Worm (Caenorhabditis elegans) whole organism, young adult: ENCODE measurements around the gene prx-19.
A peak's percentile ranks its signal among the peaks of the same experiment; 100 is the strongest.

Experiments
- B0336.3 ChIP-seq: fragments of 200-800 bp; sonication (Bioruptor generic); IDR thresholded peaks from 2 replicates; pipeline ENCODE4 v1.3.6; 2022; ENCODE audit warnings: missing genetic modification characterization, missing compliant biosample characterization
- D2030.7 ChIP-seq: fragments of 200-800 bp; sonication (Bioruptor generic); IDR thresholded peaks from 2 replicates; pipeline ENCODE4 v1.3.6; 2022; ENCODE audit warnings: missing genetic modification reagents, missing genetic modification characterization, missing compliant biosample characterization
- F22D6.2 ChIP-seq: sonication (generic microtip); optimal IDR thresholded peaks from 2 replicates; lab custom pipeline; 2016; ENCODE audit warnings: mild to moderate bottlenecking, missing genetic modification characterization, missing compliant biosample characterization
- F37B4.10 ChIP-seq: fragments of 200-800 bp; sonication (Bioruptor generic); IDR thresholded peaks from 2 replicates; pipeline ENCODE4 v1.3.6; 2022; ENCODE audit warnings: missing genetic modification characterization, missing compliant biosample characterization
- F57C9.4 ChIP-seq: sonication (generic microtip); optimal IDR thresholded peaks from 2 replicates; lab custom pipeline; 2017; ENCODE audit warnings: mild to moderate bottlenecking, missing genetic modification characterization, missing compliant biosample characterization
- Y53G8AR.9 ChIP-seq: fragments of 200-800 bp; sonication (Bioruptor generic); conservative IDR thresholded peaks from 2 replicates; pipeline ENCODE4 v1.3.6; 2022; ENCODE audit warnings: missing genetic modification reagents, missing genetic modification characterization, missing compliant biosample characterization
- Y56A3A.18 ChIP-seq: fragments of 200-800 bp; sonication (Bioruptor generic); IDR thresholded peaks from 2 replicates; pipeline ENCODE4 v1.3.6; 2022; ENCODE audit warnings: missing genetic modification reagents, missing genetic modification characterization, missing compliant biosample characterization
- Y67H2A.10 ChIP-seq: fragments of 200-800 bp; sonication (Bioruptor generic); conservative IDR thresholded peaks from 2 replicates; pipeline ENCODE4 v1.3.6; 2022; ENCODE audit warnings: missing genetic modification reagents, missing genetic modification characterization, missing compliant biosample characterization
- ama-1 ChIP-seq, 3 experiments: fragments of 150-350 bp in 1 of 3; sonication (generic microtip) in 2 of 3; optimal IDR thresholded peaks; 2 replicates each; lab custom pipeline; 2014 to 2018; ENCODE audit warnings: missing biosample characterization in 2 of 3, missing genetic modification characterization in 2 of 3, missing genetic modification reagents in 2 of 3
- atf-7 ChIP-seq: sonication (generic microtip); optimal IDR thresholded peaks from 2 replicates; lab custom pipeline; 2017; ENCODE audit warnings: mild to moderate bottlenecking, missing genetic modification characterization, missing compliant biosample characterization
- athp-1 ChIP-seq: sonication (generic microtip); optimal IDR thresholded peaks from 2 replicates; lab custom pipeline; 2017; ENCODE audit warnings: mild to moderate bottlenecking, missing genetic modification characterization, missing compliant biosample characterization
- bed-1 ChIP-seq: fragments of 200-800 bp; sonication (Bioruptor generic); IDR thresholded peaks from 2 replicates; pipeline ENCODE4 v1.3.6; 2022; ENCODE audit warnings: missing genetic modification reagents, missing genetic modification characterization, missing compliant biosample characterization
- cebp-2 ChIP-seq: fragments of 200-800 bp; sonication (Bioruptor generic); IDR thresholded peaks from 2 replicates; pipeline ENCODE4 v1.3.6; 2022; ENCODE audit warnings: missing genetic modification characterization, missing compliant biosample characterization
- ceh-100 ChIP-seq: fragments of 200-800 bp; sonication (Bioruptor generic); IDR thresholded peaks from 2 replicates; pipeline ENCODE4 v1.3.6; 2022; ENCODE audit warnings: missing genetic modification reagents, missing genetic modification characterization, missing compliant biosample characterization
- ceh-40 ChIP-seq: fragments of 200-800 bp; sonication (Bioruptor generic); IDR thresholded peaks from 2 replicates; pipeline ENCODE4 v1.3.6; 2022; ENCODE audit warnings: missing genetic modification characterization, missing compliant biosample characterization
- ceh-58 ChIP-seq: fragments of 200-800 bp; sonication (Bioruptor generic); IDR thresholded peaks from 2 replicates; pipeline ENCODE4 v1.3.6; 2022; ENCODE audit warnings: missing genetic modification characterization, missing compliant biosample characterization
- ceh-79 ChIP-seq: sonication (generic microtip); optimal IDR thresholded peaks from 2 replicates; lab custom pipeline; 2017; ENCODE audit warnings: mild to moderate bottlenecking, missing genetic modification characterization, missing compliant biosample characterization
- ceh-91 ChIP-seq: fragments of 200-800 bp; sonication (Bioruptor generic); IDR thresholded peaks from 2 replicates; pipeline ENCODE4 v1.3.6; 2022; ENCODE audit warnings: missing genetic modification reagents, missing genetic modification characterization, missing compliant biosample characterization
- die-1 ChIP-seq: sonication (generic microtip); optimal IDR thresholded peaks from 2 replicates; lab custom pipeline; 2016; ENCODE audit warnings: missing genotype, mild to moderate bottlenecking, missing genetic modification characterization, missing compliant biosample characterization
- egl-18 ChIP-seq: fragments of 200-800 bp; sonication (Bioruptor generic); IDR thresholded peaks from 2 replicates; pipeline ENCODE4 v1.3.6; 2022; ENCODE audit warnings: missing genetic modification reagents, missing genetic modification characterization, missing compliant biosample characterization
- ekl-4 ChIP-seq: fragments of 200-800 bp; sonication (Bioruptor generic); IDR thresholded peaks from 2 replicates; pipeline ENCODE4 v1.3.6; 2022; ENCODE audit warnings: missing genetic modification reagents, missing genetic modification characterization, missing compliant biosample characterization
- hmg-1.2 ChIP-seq: fragments of 200-800 bp; sonication (Bioruptor generic); IDR thresholded peaks from 2 replicates; pipeline ENCODE4 v1.3.6; 2022; ENCODE audit warnings: missing genetic modification reagents, missing genetic modification characterization, missing compliant biosample characterization
- hrde-1 ChIP-seq: sonication (generic microtip); optimal IDR thresholded peaks from 2 replicates; lab custom pipeline; 2016; ENCODE audit warnings: missing genetic modification characterization, mild to moderate bottlenecking, missing compliant biosample characterization, moderate library complexity, missing genotype, missing genetic modification reagents, borderline replicate concordance
- hsf-1 ChIP-seq: fragments of 200-800 bp; sonication (Bioruptor generic); IDR thresholded peaks from 2 replicates; pipeline ENCODE4 v1.3.6; 2022; ENCODE audit warnings: missing genetic modification reagents, missing genetic modification characterization, missing compliant biosample characterization
- lin-40 ChIP-seq: sonication (generic microtip); optimal IDR thresholded peaks from 2 replicates; lab custom pipeline; 2016; ENCODE audit warnings: missing genetic modification characterization, mild to moderate bottlenecking, missing compliant biosample characterization, missing genotype, missing genetic modification reagents
- lin-54 ChIP-seq: fragments of 200-800 bp; sonication (Bioruptor generic); optimal IDR thresholded peaks from 2 replicates; lab custom pipeline; 2018; ENCODE audit warnings: mild to moderate bottlenecking, missing genetic modification characterization, missing compliant biosample characterization
- lsl-1 ChIP-seq: fragments of 200-800 bp; sonication (Bioruptor generic); optimal IDR thresholded peaks from 2 replicates; lab custom pipeline; 2018; ENCODE audit warnings: mild to moderate bottlenecking, missing genetic modification characterization, moderate library complexity, missing compliant biosample characterization
- lsy-27 ChIP-seq: sonication (generic microtip); optimal IDR thresholded peaks from 2 replicates; lab custom pipeline; 2017; ENCODE audit warnings: missing genetic modification characterization, mild to moderate bottlenecking, missing compliant biosample characterization, antibody characterized with exemption, missing genotype, borderline replicate concordance; ENCODE audit not compliant: insufficient read depth
- madf-3 ChIP-seq: fragments of 200-800 bp; sonication (Bioruptor generic); IDR thresholded peaks from 2 replicates; pipeline ENCODE4 v1.3.6; 2022; ENCODE audit warnings: missing genetic modification reagents, missing genetic modification characterization, missing compliant biosample characterization
- mcd-1 ChIP-seq: fragments of 200-800 bp; sonication (Bioruptor generic); IDR thresholded peaks from 2 replicates; pipeline ENCODE4 v1.3.6; 2022; ENCODE audit warnings: missing genetic modification reagents, missing genetic modification characterization, missing compliant biosample characterization
- mes-4 ChIP-seq: sonication (generic microtip); optimal IDR thresholded peaks from 2 replicates; lab custom pipeline; 2016; ENCODE audit warnings: missing genotype, missing genetic modification characterization, missing compliant biosample characterization
- nfya-1 ChIP-seq: sonication (generic microtip); optimal IDR thresholded peaks from 2 replicates; lab custom pipeline; 2017; ENCODE audit warnings: antibody characterized with exemption, missing compliant biosample characterization, missing genetic modification characterization, borderline replicate concordance; ENCODE audit not compliant: insufficient read depth
- nhr-179 ChIP-seq: sonication (generic microtip); optimal IDR thresholded peaks from 2 replicates; lab custom pipeline; 2016; ENCODE audit warnings: mild to moderate bottlenecking, missing genetic modification characterization, missing compliant biosample characterization
- pbrm-1 ChIP-seq: fragments of 200-800 bp; sonication (Bioruptor generic); IDR thresholded peaks from 2 replicates; pipeline ENCODE4 v1.3.6; 2022; ENCODE audit warnings: missing genetic modification reagents, missing genetic modification characterization, missing compliant biosample characterization
- rpc-1 ChIP-seq, 2 experiments: fragments of 150-350 bp in 1 of 2; sonication (generic microtip) in 1 of 2; optimal IDR thresholded peaks; 2 replicates each; lab custom pipeline; 2014 to 2018; ENCODE audit warnings: missing biosample characterization in 1 of 2, missing genetic modification characterization in 1 of 2, missing genetic modification reagents in 1 of 2, missing genotype in 1 of 2
- sdz-38 ChIP-seq: sonication (generic microtip); optimal IDR thresholded peaks from 2 replicates; lab custom pipeline; 2016; ENCODE audit warnings: missing genotype, missing genetic modification characterization, missing compliant biosample characterization
- sea-2 ChIP-seq: fragments of 200-800 bp; sonication (Bioruptor generic); IDR thresholded peaks from 2 replicates; pipeline ENCODE4 v1.3.6; 2022; ENCODE audit warnings: missing genetic modification characterization, missing compliant biosample characterization
- snpc-1.3 ChIP-seq: sonication (generic microtip); optimal IDR thresholded peaks from 2 replicates; lab custom pipeline; 2017; ENCODE audit warnings: missing genetic modification characterization, mild to moderate bottlenecking, missing compliant biosample characterization, antibody characterized with exemption, moderate library complexity, missing genotype, missing genetic modification reagents; ENCODE audit not compliant: insufficient read depth
- snpc-3.4 ChIP-seq: sonication (generic microtip); optimal IDR thresholded peaks from 2 replicates; lab custom pipeline; 2017; ENCODE audit warnings: missing genetic modification characterization, mild to moderate bottlenecking, missing compliant biosample characterization, antibody characterized with exemption, moderate library complexity, missing genotype, missing genetic modification reagents
- sptf-2 ChIP-seq: fragments of 200-800 bp; sonication (Bioruptor generic); optimal IDR thresholded peaks from 2 replicates; lab custom pipeline; 2018; ENCODE audit warnings: mild to moderate bottlenecking, missing genetic modification characterization, missing compliant biosample characterization
- tbp1 ChIP-seq: fragments of 200-800 bp; sonication (Bioruptor generic); optimal IDR thresholded peaks from 2 replicates; lab custom pipeline; 2018; ENCODE audit warnings: mild to moderate bottlenecking, missing genetic modification characterization, missing compliant biosample characterization
- tlf-1 ChIP-seq: fragments of 200-800 bp; sonication (Bioruptor generic); optimal IDR thresholded peaks from 2 replicates; lab custom pipeline; 2018; ENCODE audit warnings: mild to moderate bottlenecking, missing genetic modification characterization, missing compliant biosample characterization
- unc-130 ChIP-seq: sonication (generic microtip); optimal IDR thresholded peaks from 2 replicates; lab custom pipeline; 2016; ENCODE audit warnings: missing genetic modification reagents, missing genetic modification characterization, missing compliant biosample characterization
- zim-3 ChIP-seq: sonication (generic microtip); optimal IDR thresholded peaks from 2 replicates; lab custom pipeline; 2017; ENCODE audit warnings: mild to moderate bottlenecking, missing genetic modification characterization, moderate library complexity, missing compliant biosample characterization
- ztf-25 ChIP-seq: fragments of 200-800 bp; sonication (Bioruptor generic); IDR thresholded peaks from 2 replicates; pipeline ENCODE4 v1.3.6; 2022; ENCODE audit warnings: missing genetic modification reagents, missing genetic modification characterization, missing compliant biosample characterization

The prx-19 gene

DNA sequence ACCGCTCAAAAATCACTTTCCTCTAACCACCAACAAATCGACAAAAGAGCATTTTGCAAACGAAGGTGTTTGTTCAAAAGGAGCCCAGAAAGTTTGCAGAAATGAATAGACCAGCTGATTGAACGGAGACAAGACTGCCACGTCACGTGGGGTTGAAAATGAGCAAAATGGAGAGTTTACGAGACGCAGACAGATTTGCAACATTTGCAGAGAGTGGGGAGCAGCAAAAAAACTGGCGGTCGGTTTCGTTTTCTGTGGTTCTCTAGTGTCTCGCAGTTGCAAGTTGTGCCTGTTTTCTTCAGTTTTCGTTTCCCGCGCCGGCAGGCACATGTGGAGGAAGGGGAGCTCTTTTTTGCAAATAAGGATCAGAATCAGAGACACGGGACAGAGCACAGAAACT is 23.7 kb downstream of the prx-19 start (continued):
- TF ChIP-seq hmg-1.2 (GFP tag; lab: Robert Waterston, UW) (peak; percentile 51; the same call in 1 of the 2 replicates), lsl-1 (GFP tag; lab: Kevin White, UChicago) (no peak), ceh-40 (no peak), F37B4.10 (no peak), lin-54 (GFP tag; lab: Kevin White, UChicago) (no peak)

DNA sequence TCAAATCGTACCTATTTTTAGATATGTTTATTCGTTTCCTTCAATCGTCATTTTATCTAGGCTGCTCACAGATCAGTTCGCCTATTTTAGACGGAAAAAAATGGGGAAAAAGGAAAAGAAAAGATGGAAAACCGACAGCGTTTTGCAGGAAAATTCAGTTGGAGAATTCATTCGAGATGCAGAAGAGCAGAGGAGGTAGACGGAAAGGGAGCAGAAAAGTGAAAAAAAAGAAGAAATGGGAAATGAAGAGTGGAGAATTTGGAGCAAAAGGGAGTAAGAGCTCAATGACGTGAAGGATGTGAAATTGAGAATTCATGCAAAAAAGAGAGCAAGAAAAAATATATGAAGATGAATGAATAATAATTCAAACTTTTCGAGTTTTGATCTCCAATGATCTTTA is 24.6 kb downstream of the prx-19 start:
- no peak for TF ChIP-seq lin-54 (GFP tag; lab: Kevin White, UChicago)
- no peak for TF ChIP-seq die-1
- TF ChIP-seq cebp-2 (GFP tag; lab: Robert Waterston, UW): no peak
- no peak for TF ChIP-seq ceh-91 (GFP tag; lab: Robert Waterston, UW)
- no peak for TF ChIP-seq lsy-27 (tag; lab: Kevin White, UChicago)
- no peak for TF ChIP-seq F22D6.2
- no peak for TF ChIP-seq unc-130 (GFP tag; lab: Kevin White, UChicago)
- no peak for TF ChIP-seq Y67H2A.10 (GFP tag; lab: Robert Waterston, UW)
- TF ChIP-seq F57C9.4 (tag; lab: Kevin White, UChicago): no peak
- TF ChIP-seq ztf-25 (GFP tag; lab: Robert Waterston, UW): no peak
- no peak for TF ChIP-seq D2030.7
- no peak for TF ChIP-seq snpc-1.3 (tag; lab: Kevin White, UChicago)
- TF ChIP-seq ceh-79: no peak
- TF ChIP-seq athp-1 (tag; lab: Kevin White, UChicago): no peak

DNA sequence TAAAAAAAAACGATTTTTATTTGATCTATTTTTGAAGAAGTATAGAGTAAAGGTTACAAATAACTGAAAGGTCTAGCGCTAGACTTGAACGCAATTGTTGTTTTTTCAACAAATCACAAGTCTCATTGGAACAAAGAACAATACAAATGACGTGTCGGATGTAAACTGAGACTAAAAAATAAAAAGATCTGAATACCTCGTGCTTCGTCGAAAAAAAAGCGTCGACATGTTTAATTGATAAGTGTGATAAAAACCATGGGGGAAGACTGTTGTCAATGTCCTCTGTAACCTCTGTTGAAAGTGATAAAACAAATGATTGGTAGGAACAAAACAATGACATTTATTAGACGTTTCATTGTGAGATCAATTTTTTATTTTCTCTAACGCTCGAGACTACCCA is 26.4 kb downstream of the prx-19 start:
- no peak for TF ChIP-seq D2030.7
- no peak for TF ChIP-seq ama-1 (optimal IDR thresholded peaks at IDR 0.05; lab: Kevin White, UChicago)
- TF ChIP-seq ama-1 (GFP tag; optimal IDR thresholded peaks at IDR 0.05; lab: Kevin White, UChicago): no peak
- TF ChIP-seq zim-3 (tag; lab: Kevin White, UChicago): no peak
- TF ChIP-seq ekl-4 (GFP tag; lab: Robert Waterston, UW): no peak
- peak; percentile 44 for TF ChIP-seq lin-40 (tag; lab: Kevin White, UChicago)
- TF ChIP-seq hsf-1 (GFP tag; lab: Robert Waterston, UW): no peak
- TF ChIP-seq nhr-179 (tag; lab: Kevin White, UChicago): no peak
- no peak for TF ChIP-seq Y56A3A.18 (GFP tag; lab: Robert Waterston, UW)
- TF ChIP-seq Y53G8AR.9 (GFP tag; lab: Robert Waterston, UW): no peak
- TF ChIP-seq hrde-1 (tag; lab: Kevin White, UChicago): no peak
- no peak for TF ChIP-seq sdz-38
- TF ChIP-seq ceh-100: no peak
- no peak for TF ChIP-seq sea-2 (GFP tag; lab: Robert Waterston, UW)
- TF ChIP-seq tbp1 (GFP tag; lab: Kevin White, UChicago): peak; percentile 25
- no peak for TF ChIP-seq madf-3
- no peak for TF ChIP-seq pbrm-1 (GFP tag; lab: Robert Waterston, UW)
- no peak for TF ChIP-seq lsy-27 (tag; lab: Kevin White, UChicago)
- no peak for TF ChIP-seq ceh-79
- no peak for TF ChIP-seq nfya-1 (tag; lab: Kevin White, UChicago)
- TF ChIP-seq snpc-3.4: no peak
- TF ChIP-seq lsl-1 (GFP tag; lab: Kevin White, UChicago): no peak
- TF ChIP-seq die-1: peak; percentile 44
- TF ChIP-seq mes-4 (tag; lab: Kevin White, UChicago): no peak
- no peak for TF ChIP-seq tlf-1 (GFP tag; lab: Kevin White, UChicago)
- TF ChIP-seq egl-18 (GFP tag; lab: Robert Waterston, UW): no peak
- TF ChIP-seq sptf-2 (GFP tag; lab: Kevin White, UChicago): no peak
- TF ChIP-seq mcd-1: no peak
- no peak for TF ChIP-seq ceh-58 (GFP tag; lab: Robert Waterston, UW)
- TF ChIP-seq atf-7 (tag; lab: Kevin White, UChicago): peak; percentile 47
- TF ChIP-seq bed-1 (GFP tag; lab: Robert Waterston, UW): no peak
- no peak for TF ChIP-seq rpc-1 (optimal IDR thresholded peaks at IDR 0.05; lab: Kevin White, UChicago)
- TF ChIP-seq rpc-1 (tag; optimal IDR thresholded peaks at IDR 0.05; lab: Kevin White, UChicago): no peak
- no peak for TF ChIP-seq B0336.3 (GFP tag; lab: Robert Waterston, UW)
